Worm (Caenorhabditis elegans) whole organism, L1 larva: ENCODE measurements around the gene rpl-36.

Experiments used
- C34B4.2 ChIP-seq: sonication (generic microtip); optimal IDR thresholded peaks from 2 replicates; lab custom pipeline; 2017; ENCODE audit warnings: mild to moderate bottlenecking, missing genetic modification characterization, missing compliant biosample characterization
- F16B12.6 ChIP-seq: fragments of 150-350 bp; optimal IDR thresholded peaks from 2 replicates; lab custom pipeline; 2014; ENCODE audit warnings: missing biosample characterization, missing genetic modification characterization
- alr-1 ChIP-seq: fragments of 200-800 bp; sonication (Bioruptor generic); optimal IDR thresholded peaks from 2 replicates; lab custom pipeline; 2018; ENCODE audit warnings: borderline replicate concordance, mild to moderate bottlenecking, missing genetic modification characterization, missing compliant biosample characterization
- aly-2 ChIP-seq: fragments of 150-350 bp; optimal IDR thresholded peaks from 2 replicates; lab custom pipeline; 2014; ENCODE audit warnings: missing biosample characterization, missing genetic modification characterization
- ama-1 ChIP-seq: fragments of 150-350 bp; optimal IDR thresholded peaks from 2 replicates; lab custom pipeline; 2014
- blmp-1 ChIP-seq: fragments of 150-350 bp; optimal IDR thresholded peaks from 2 replicates; lab custom pipeline; 2014; ENCODE audit warnings: missing biosample characterization, missing genetic modification characterization
- ceh-63 ChIP-seq: fragments of 200-800 bp; sonication (Bioruptor generic); optimal IDR thresholded peaks from 2 replicates; lab custom pipeline; 2018; ENCODE audit warnings: mild to moderate bottlenecking, missing genetic modification characterization, missing compliant biosample characterization
- ceh-82 ChIP-seq, 3 experiments: fragments of 150-350 bp in 1 of 3; sonication (generic microtip) in 2 of 3; optimal IDR thresholded peaks; 2 replicates each; lab custom pipeline; 2014 to 2017; ENCODE audit warnings: missing biosample characterization in 3 of 3, missing genetic modification characterization in 3 of 3
- ceh-88 ChIP-seq: fragments of 200-800 bp; sonication (Bioruptor generic); IDR thresholded peaks from 2 replicates; pipeline ENCODE4 v1.3.6; 2022; ENCODE audit warnings: missing genetic modification characterization, missing compliant biosample characterization
- ceh-90 ChIP-seq: sonication (generic microtip); optimal IDR thresholded peaks from 2 replicates; lab custom pipeline; 2016; ENCODE audit warnings: missing genetic modification characterization, missing compliant biosample characterization
- ces-1 ChIP-seq: fragments of 150-350 bp; optimal IDR thresholded peaks from 2 replicates; lab custom pipeline; 2014; ENCODE audit warnings: missing biosample characterization, missing genetic modification reagents, missing genetic modification characterization
- dpl-1 ChIP-seq, 3 experiments: fragments of 150-350 bp in 2 of 3; sonication (generic microtip) in 1 of 3; optimal IDR thresholded peaks; 2 replicates each; lab custom pipeline; 2014 to 2017; ENCODE audit warnings: missing biosample characterization in 3 of 3, missing genetic modification characterization in 3 of 3, missing genetic modification reagents in 3 of 3
- dsc-1 ChIP-seq: sonication (generic microtip); optimal IDR thresholded peaks from 2 replicates; lab custom pipeline; 2016; ENCODE audit warnings: mild to moderate bottlenecking, missing genetic modification characterization, missing compliant biosample characterization
- egl-13 ChIP-seq: sonication (generic microtip); optimal IDR thresholded peaks from 2 replicates; lab custom pipeline; 2016; ENCODE audit warnings: missing genotype, missing genetic modification reagents, missing genetic modification characterization, missing compliant biosample characterization
- egl-27 ChIP-seq, 2 experiments: fragments of 150-350 bp in 1 of 2; sonication (generic microtip); optimal IDR thresholded peaks; 3 replicates each; lab custom pipeline; 2017 to 2018; ENCODE audit warnings: missing biosample characterization in 2 of 2, missing genetic modification characterization in 2 of 2, missing genetic modification reagents in 2 of 2
- elt-2 ChIP-seq: sonication (generic microtip); optimal IDR thresholded peaks from 2 replicates; lab custom pipeline; 2016; ENCODE audit warnings: missing genetic modification characterization, mild to moderate bottlenecking, inconsistent platforms, missing compliant biosample characterization, missing genetic modification reagents
- fkh-10 ChIP-seq: sonication (generic microtip); optimal IDR thresholded peaks from 2 replicates; lab custom pipeline; 2017; ENCODE audit warnings: missing biosample characterization, missing genetic modification reagents, missing genetic modification characterization
- grh-1 ChIP-seq: fragments of 200-800 bp; sonication (Bioruptor generic); IDR thresholded peaks from 2 replicates; pipeline ENCODE4 v1.3.6; 2022; ENCODE audit warnings: missing genetic modification reagents, missing genetic modification characterization, missing compliant biosample characterization
- hlh-17 ChIP-seq: fragments of 200-800 bp; sonication (Bioruptor generic); optimal IDR thresholded peaks from 2 replicates; lab custom pipeline; 2018; ENCODE audit warnings: missing genetic modification characterization, mild to moderate bottlenecking, missing compliant biosample characterization, moderate library complexity, borderline replicate concordance
- hlh-4 ChIP-seq: sonication (generic microtip); optimal IDR thresholded peaks from 2 replicates; lab custom pipeline; 2016; ENCODE audit warnings: mild to moderate bottlenecking, missing genetic modification characterization, missing compliant biosample characterization
- hpl-2 ChIP-seq: fragments of 150-350 bp; optimal IDR thresholded peaks from 2 replicates; lab custom pipeline; 2014; ENCODE audit warnings: missing biosample characterization, missing genetic modification reagents, missing genetic modification characterization
- isw-1 ChIP-seq: fragments of 200-800 bp; sonication (Bioruptor generic); IDR thresholded peaks from 2 replicates; pipeline ENCODE4 v1.3.6; 2022; ENCODE audit warnings: missing genetic modification characterization, missing compliant biosample characterization
- jun-1 ChIP-seq: fragments of 150-350 bp; optimal IDR thresholded peaks from 2 replicates; lab custom pipeline; 2014; ENCODE audit warnings: missing biosample characterization, missing genetic modification reagents, missing genetic modification characterization
- lin-15B ChIP-seq: fragments of 150-350 bp; sonication (generic microtip); optimal IDR thresholded peaks from 3 replicates; lab custom pipeline; 2014; ENCODE audit warnings: missing biosample characterization, missing genetic modification characterization
- lin-35 ChIP-seq, 2 experiments: fragments of 150-350 bp; optimal IDR thresholded peaks; 2 replicates each; lab custom pipeline; 2014; ENCODE audit warnings: missing biosample characterization in 2 of 2, missing genetic modification characterization in 2 of 2, missing genetic modification reagents in 2 of 2
- lir-3 ChIP-seq: sonication (generic microtip); optimal IDR thresholded peaks from 2 replicates; lab custom pipeline; 2016; ENCODE audit warnings: mild to moderate bottlenecking, missing genetic modification characterization, moderate library complexity, missing compliant biosample characterization; ENCODE audit not compliant: poor library complexity
- lsy-2 ChIP-seq, 2 experiments: fragments of 150-350 bp; optimal IDR thresholded peaks; 2 replicates each; lab custom pipeline; 2014; ENCODE audit warnings: missing biosample characterization in 2 of 2, missing genetic modification characterization in 2 of 2
- mab-9 ChIP-seq: fragments of 200-800 bp; sonication (Bioruptor generic); IDR thresholded peaks from 2 replicates; pipeline ENCODE4 v1.3.6; 2022; ENCODE audit warnings: missing genetic modification reagents, missing genetic modification characterization, missing compliant biosample characterization
- mdl-1 ChIP-seq, 2 experiments: fragments of 150-350 bp; optimal IDR thresholded peaks; 2 replicates each; lab custom pipeline; 2014 to 2017; ENCODE audit warnings: missing biosample characterization in 2 of 2, missing genetic modification characterization in 2 of 2, inconsistent platforms in 1 of 2
- mef-2 ChIP-seq: fragments of 150-350 bp; optimal IDR thresholded peaks from 2 replicates; lab custom pipeline; 2014; ENCODE audit warnings: missing biosample characterization, missing genetic modification characterization
- nhr-12 ChIP-seq: sonication (generic microtip); optimal IDR thresholded peaks from 2 replicates; lab custom pipeline; 2017; ENCODE audit warnings: missing biosample characterization, missing genetic modification characterization
- nhr-19 ChIP-seq: fragments of 200-800 bp; sonication (Bioruptor generic); conservative IDR thresholded peaks from 2 replicates; pipeline ENCODE4 v1.3.6; 2022; ENCODE audit warnings: missing genetic modification characterization, missing compliant biosample characterization
- nhr-20 ChIP-seq: sonication (generic microtip); optimal IDR thresholded peaks from 2 replicates; lab custom pipeline; 2016; ENCODE audit warnings: mild to moderate bottlenecking, missing genetic modification characterization, missing compliant biosample characterization
- nhr-71 ChIP-seq: sonication (generic microtip); optimal IDR thresholded peaks from 2 replicates; lab custom pipeline; 2016; ENCODE audit warnings: mild to moderate bottlenecking, missing genetic modification characterization, moderate library complexity, missing compliant biosample characterization
- nhr-77 ChIP-seq: fragments of 150-350 bp; optimal IDR thresholded peaks from 2 replicates; lab custom pipeline; 2014; ENCODE audit warnings: missing biosample characterization, missing genetic modification characterization
- nhr-90 ChIP-seq: sonication (generic microtip); optimal IDR thresholded peaks from 2 replicates; lab custom pipeline; 2016; ENCODE audit warnings: mild to moderate bottlenecking, missing genetic modification characterization, missing compliant biosample characterization; ENCODE audit not compliant: poor library complexity
- pqm-1 ChIP-seq: sonication (generic microtip); optimal IDR thresholded peaks from 3 replicates; lab custom pipeline; 2017; ENCODE audit warnings: missing biosample characterization, missing genetic modification characterization
- rnt-1 ChIP-seq: sonication (generic microtip); optimal IDR thresholded peaks from 2 replicates; lab custom pipeline; 2016; ENCODE audit warnings: mild to moderate bottlenecking, missing genetic modification characterization, moderate library complexity, missing compliant biosample characterization
- snpc-4 ChIP-seq: fragments of 150-350 bp; optimal IDR thresholded peaks from 2 replicates; lab custom pipeline; 2014; ENCODE audit warnings: missing biosample characterization, missing genetic modification characterization
- snu-23 ChIP-seq: sonication (generic microtip); optimal IDR thresholded peaks from 2 replicates; lab custom pipeline; 2016; ENCODE audit warnings: missing genetic modification characterization, missing compliant biosample characterization
- sox-4 ChIP-seq: sonication (generic microtip); optimal IDR thresholded peaks from 2 replicates; lab custom pipeline; 2016; ENCODE audit warnings: missing genetic modification characterization, missing compliant biosample characterization
- tbx-2 ChIP-seq: sonication (generic microtip); optimal IDR thresholded peaks from 2 replicates; lab custom pipeline; 2016; ENCODE audit warnings: missing genetic modification characterization, missing compliant biosample characterization
- unc-86 ChIP-seq: sonication (generic microtip); optimal IDR thresholded peaks from 2 replicates; lab custom pipeline; 2016; ENCODE audit warnings: missing genetic modification characterization, missing compliant biosample characterization
- unc-98 ChIP-seq: fragments of 200-800 bp; sonication (Bioruptor generic); IDR thresholded peaks from 2 replicates; pipeline ENCODE4 v1.3.6; 2022; ENCODE audit warnings: missing genetic modification characterization, missing compliant biosample characterization
- vab-15 ChIP-seq: sonication (generic microtip); optimal IDR thresholded peaks from 2 replicates; lab custom pipeline; 2017; ENCODE audit warnings: missing genotype, mild to moderate bottlenecking, missing genetic modification characterization, missing compliant biosample characterization
- zag-1 ChIP-seq: fragments of 150-350 bp; optimal IDR thresholded peaks from 2 replicates; lab custom pipeline; 2014; ENCODE audit warnings: missing biosample characterization, missing genetic modification characterization
- ztf-11 ChIP-seq, 2 experiments: sonication (generic microtip); optimal IDR thresholded peaks; 2 replicates each; lab custom pipeline; 2016 to 2017; ENCODE audit warnings: missing genetic modification characterization in 2 of 2, missing biosample characterization in 1 of 2, missing compliant biosample characterization in 1 of 2
- ztf-4 ChIP-seq: fragments of 150-350 bp; optimal IDR thresholded peaks from 2 replicates; lab custom pipeline; 2014; ENCODE audit warnings: missing biosample characterization, missing genetic modification characterization

The rpl-36 gene

ce11 chrIII:7179538-7180301, at the start of gene rpl-36, which contains the start of gene rps-14 (continued):
- peak; percentile 90 for TF ChIP-seq rnt-1
- TF ChIP-seq vab-15 (tag; lab: Kevin White, UChicago) = peak; percentile 5
- TF ChIP-seq mef-2 (tag; lab: Kevin White, UChicago) = peak; percentile 27
- peak; percentile 94 for TF ChIP-seq isw-1
- TF ChIP-seq grh-1 (GFP tag; lab: Robert Waterston, UW) = peak; percentile 70
- TF ChIP-seq dpl-1 (GFP tag; optimal IDR thresholded peaks at IDR 0.05; lab: Kevin White, UChicago) = peak; percentile 83 to 86 (median 86)
- TF ChIP-seq snu-23 (GFP tag; lab: Kevin White, UChicago) = peak; percentile 95
- TF ChIP-seq ceh-88 = peak; percentile 68
- peak; percentile 67 for TF ChIP-seq ztf-4 (tag; lab: Kevin White, UChicago)
- TF ChIP-seq nhr-90 (tag; lab: Kevin White, UChicago) = peak; percentile 92
- TF ChIP-seq ztf-11 (tag; optimal IDR thresholded peaks at IDR 0.05; lab: Kevin White, UChicago) = peak in 1 of 2 experiments; percentile 75
- no peak for TF ChIP-seq alr-1 (tag; lab: Kevin White, UChicago)
- peak; percentile 30 for TF ChIP-seq ama-1 (lab: Kevin White, UChicago)
- TF ChIP-seq ces-1 = no peak
- TF ChIP-seq snpc-4 = peak; percentile 82
- no peak for TF ChIP-seq hlh-4 (tag; lab: Kevin White, UChicago)
- TF ChIP-seq hpl-2 (GFP tag; lab: Kevin White, UChicago) = peak; percentile 78
- peak; percentile 71 for TF ChIP-seq egl-13 (tag; lab: Kevin White, UChicago)
- peak; percentile 59 for TF ChIP-seq sox-4 (tag; lab: Kevin White, UChicago)
- peak; percentile 88 to 90 (median 89) for TF ChIP-seq ceh-82 (tag; optimal IDR thresholded peaks at IDR 0.05; lab: Kevin White, UChicago)
- peak in 1 of 2 experiments; percentile 59 for TF ChIP-seq egl-27 (tag; optimal IDR thresholded peaks at IDR 0.05; lab: Kevin White, UChicago)
- TF ChIP-seq pqm-1 = no peak
- peak; percentile 94 for TF ChIP-seq nhr-20 (tag; lab: Kevin White, UChicago)
- TF ChIP-seq nhr-77 (tag; lab: Kevin White, UChicago) = peak; percentile 90
- TF ChIP-seq elt-2 = peak; percentile 44
- no peak for TF ChIP-seq C34B4.2 (tag; lab: Kevin White, UChicago)
- peak; percentile 66 for TF ChIP-seq fkh-10 (GFP tag; lab: Kevin White, UChicago)
- TF ChIP-seq dsc-1 (tag; lab: Kevin White, UChicago) = peak; percentile 89
- peak; percentile 92 for TF ChIP-seq nhr-19 (GFP tag; lab: Robert Waterston, UW)
- TF ChIP-seq zag-1 (tag; lab: Kevin White, UChicago) = peak; percentile 51
- peak; percentile 47 for TF ChIP-seq aly-2 (tag; lab: Kevin White, UChicago)
- no peak for TF ChIP-seq unc-98
- TF ChIP-seq lsy-2 (tag; optimal IDR thresholded peaks at IDR 0.05; lab: Kevin White, UChicago) = peak; percentile 95 to 96

ce11 chrIII:7133559-7133958, 46.5 kb upstream of the rpl-36 start, which contains the start of the genes pot-1 and ggtb-1:
Gene pot-1 (minus strand): TSS chrIII:7133678.
Gene ggtb-1 (plus strand): TSS chrIII:7133766.
- TF ChIP-seq ceh-63 (GFP tag; lab: Kevin White, UChicago) (no peak), ztf-11 (tag; optimal IDR thresholded peaks at IDR 0.05; lab: Kevin White, UChicago) (no peak), nhr-90 (tag; lab: Kevin White, UChicago) (no peak), ceh-90 (tag; lab: Kevin White, UChicago) (no peak), egl-27 (tag; optimal IDR thresholded peaks at IDR 0.05; lab: Kevin White, UChicago) (no peak), nhr-77 (tag; lab: Kevin White, UChicago) (no peak), blmp-1 (tag; lab: Kevin White, UChicago) (peak; percentile 19), lin-15B (tag; lab: Kevin White, UChicago) (no peak), nhr-71 (tag; lab: Kevin White, UChicago) (no peak), F16B12.6 (tag; lab: Kevin White, UChicago) (no peak), tbx-2 (tag; lab: Kevin White, UChicago) (peak; percentile 9), unc-98 (no peak), lin-35 (GFP tag; optimal IDR thresholded peaks at IDR 0.05; lab: Kevin White, UChicago) (peak; percentile 18 to 74), nhr-12 (tag; lab: Kevin White, UChicago) (no peak), aly-2 (tag; lab: Kevin White, UChicago) (no peak), mab-9 (GFP tag; lab: Robert Waterston, UW) (no peak), lir-3 (no peak), elt-2 (no peak), unc-86 (tag; lab: Kevin White, UChicago) (no peak), ceh-88 (no peak), hlh-17 (GFP tag; lab: Kevin White, UChicago) (no peak), jun-1 (tag; lab: Kevin White, UChicago) (no peak), dpl-1 (GFP tag; optimal IDR thresholded peaks at IDR 0.05; lab: Kevin White, UChicago) (peak; percentile 58 to 79 (median 66)), hlh-4 (tag; lab: Kevin White, UChicago) (no peak), mdl-1 (tag; optimal IDR thresholded peaks at IDR 0.05; lab: Kevin White, UChicago) (no peak), ces-1 (no peak), nhr-19 (GFP tag; lab: Robert Waterston, UW) (no peak)
